Worm (Caenorhabditis elegans) whole organism, young adult: Measurements from ENCODE around the gene ZK1307.1.

Source experiments
- B0336.3 ChIP-seq: fragments of 200-800 bp; sonication (Bioruptor generic); IDR thresholded peaks from 2 replicates; pipeline ENCODE4 v1.3.6; 2022; ENCODE audit warnings: missing genetic modification characterization, missing compliant biosample characterization
- D2030.7 ChIP-seq: fragments of 200-800 bp; sonication (Bioruptor generic); IDR thresholded peaks from 2 replicates; pipeline ENCODE4 v1.3.6; 2022; ENCODE audit warnings: missing genetic modification reagents, missing genetic modification characterization, missing compliant biosample characterization
- F37B4.10 ChIP-seq: fragments of 200-800 bp; sonication (Bioruptor generic); IDR thresholded peaks from 2 replicates; pipeline ENCODE4 v1.3.6; 2022; ENCODE audit warnings: missing genetic modification characterization, missing compliant biosample characterization
- F57A8.1 ChIP-seq: fragments of 200-800 bp; sonication (Bioruptor generic); optimal IDR thresholded peaks from 2 replicates; lab custom pipeline; 2018; ENCODE audit warnings: mild to moderate bottlenecking, missing genetic modification characterization, moderate library complexity, missing compliant biosample characterization
- F57C9.4 ChIP-seq: sonication (generic microtip); optimal IDR thresholded peaks from 2 replicates; lab custom pipeline; 2017; ENCODE audit warnings: mild to moderate bottlenecking, missing genetic modification characterization, missing compliant biosample characterization
- K12H6.12 ChIP-seq: fragments of 200-800 bp; sonication (Bioruptor generic); optimal IDR thresholded peaks from 2 replicates; lab custom pipeline; 2018; ENCODE audit warnings: mild to moderate bottlenecking, missing genetic modification characterization, missing compliant biosample characterization
- Y79H2A.3 ChIP-seq: fragments of 200-800 bp; sonication (Bioruptor generic); conservative IDR thresholded peaks from 2 replicates; pipeline ENCODE4 v1.3.6; 2022; ENCODE audit warnings: missing genetic modification reagents, missing genetic modification characterization, missing compliant biosample characterization
- akir-1 ChIP-seq: fragments of 200-800 bp; sonication (Bioruptor generic); optimal IDR thresholded peaks from 2 replicates; lab custom pipeline; 2018; ENCODE audit warnings: mild to moderate bottlenecking, missing genetic modification characterization, moderate library complexity, missing compliant biosample characterization
- aptf-2 ChIP-seq: fragments of 200-800 bp; sonication (Bioruptor generic); conservative IDR thresholded peaks from 2 replicates; pipeline ENCODE4 v1.3.6; 2022; ENCODE audit warnings: missing genetic modification reagents, missing genetic modification characterization, missing compliant biosample characterization
- bed-2 ChIP-seq: fragments of 200-800 bp; sonication (Bioruptor generic); IDR thresholded peaks from 2 replicates; pipeline ENCODE4 v1.3.6; 2022; ENCODE audit warnings: missing genetic modification reagents, missing genetic modification characterization, missing compliant biosample characterization
- ceh-40 ChIP-seq: fragments of 200-800 bp; sonication (Bioruptor generic); IDR thresholded peaks from 2 replicates; pipeline ENCODE4 v1.3.6; 2022; ENCODE audit warnings: missing genetic modification characterization, missing compliant biosample characterization
- ceh-79 ChIP-seq: sonication (generic microtip); optimal IDR thresholded peaks from 2 replicates; lab custom pipeline; 2017; ENCODE audit warnings: mild to moderate bottlenecking, missing genetic modification characterization, missing compliant biosample characterization
- chd-7 ChIP-seq: sonication (generic microtip); optimal IDR thresholded peaks from 2 replicates; lab custom pipeline; 2016; ENCODE audit warnings: mild to moderate bottlenecking, missing genetic modification characterization, moderate library complexity, missing compliant biosample characterization
- dpl-1 ChIP-seq: fragments of 150-350 bp; optimal IDR thresholded peaks from 2 replicates; lab custom pipeline; 2014; ENCODE audit warnings: missing biosample characterization, missing genetic modification reagents, missing genetic modification characterization
- egl-44 ChIP-seq: fragments of 200-800 bp; sonication (Bioruptor generic); IDR thresholded peaks from 2 replicates; pipeline ENCODE4 v1.3.6; 2022; ENCODE audit warnings: missing genetic modification reagents, missing genetic modification characterization, missing compliant biosample characterization
- ets-4 ChIP-seq: fragments of 200-800 bp; sonication (Bioruptor generic); optimal IDR thresholded peaks from 2 replicates; lab custom pipeline; 2018; ENCODE audit warnings: mild to moderate bottlenecking, missing genetic modification characterization, missing compliant biosample characterization
- fkh-3 ChIP-seq: sonication (generic microtip); optimal IDR thresholded peaks from 2 replicates; lab custom pipeline; 2016; ENCODE audit warnings: mild to moderate bottlenecking, missing genetic modification characterization, missing compliant biosample characterization
- hmg-1.2 ChIP-seq: fragments of 200-800 bp; sonication (Bioruptor generic); IDR thresholded peaks from 2 replicates; pipeline ENCODE4 v1.3.6; 2022; ENCODE audit warnings: missing genetic modification reagents, missing genetic modification characterization, missing compliant biosample characterization
- hmg-20 ChIP-seq: fragments of 200-800 bp; sonication (Bioruptor generic); IDR thresholded peaks from 2 replicates; pipeline ENCODE4 v1.3.6; 2022; ENCODE audit warnings: missing genetic modification reagents, missing genetic modification characterization, missing compliant biosample characterization
- lag-1 ChIP-seq: fragments of 200-800 bp; sonication (Bioruptor generic); IDR thresholded peaks from 2 replicates; pipeline ENCODE4 v1.3.6; 2022; ENCODE audit warnings: missing genetic modification reagents, missing genetic modification characterization, missing compliant biosample characterization
- let-607 ChIP-seq, 2 experiments: fragments of 200-800 bp in 1 of 2; sonication (Bioruptor generic) in 1 of 2; sonication (generic microtip) in 1 of 2; optimal IDR thresholded peaks; 2 replicates each; lab custom pipeline; 2016 to 2018; ENCODE audit warnings: mild to moderate bottlenecking in 2 of 2, missing compliant biosample characterization in 2 of 2, missing genetic modification characterization in 2 of 2, moderate library complexity in 2 of 2, missing genotype in 1 of 2
- lin-40 ChIP-seq: sonication (generic microtip); optimal IDR thresholded peaks from 2 replicates; lab custom pipeline; 2016; ENCODE audit warnings: missing genetic modification characterization, mild to moderate bottlenecking, missing compliant biosample characterization, missing genotype, missing genetic modification reagents
- lin-54 ChIP-seq: fragments of 200-800 bp; sonication (Bioruptor generic); optimal IDR thresholded peaks from 2 replicates; lab custom pipeline; 2018; ENCODE audit warnings: mild to moderate bottlenecking, missing genetic modification characterization, missing compliant biosample characterization
- lir-1 ChIP-seq: fragments of 200-800 bp; sonication (Bioruptor generic); conservative IDR thresholded peaks from 2 replicates; pipeline ENCODE4 v1.3.6; 2022; ENCODE audit warnings: missing genetic modification reagents, missing genetic modification characterization, missing compliant biosample characterization
- lsy-27 ChIP-seq: sonication (generic microtip); optimal IDR thresholded peaks from 2 replicates; lab custom pipeline; 2017; ENCODE audit warnings: missing genetic modification characterization, mild to moderate bottlenecking, missing compliant biosample characterization, antibody characterized with exemption, missing genotype, borderline replicate concordance; ENCODE audit not compliant: insufficient read depth
- madf-6 ChIP-seq: fragments of 200-800 bp; sonication (Bioruptor generic); IDR thresholded peaks from 2 replicates; pipeline ENCODE4 v1.3.6; 2022; ENCODE audit warnings: missing genetic modification reagents, missing genetic modification characterization, missing compliant biosample characterization
- nfya-1 ChIP-seq: sonication (generic microtip); optimal IDR thresholded peaks from 2 replicates; lab custom pipeline; 2017; ENCODE audit warnings: antibody characterized with exemption, missing compliant biosample characterization, missing genetic modification characterization, borderline replicate concordance; ENCODE audit not compliant: insufficient read depth
- nfya-2 ChIP-seq: fragments of 200-800 bp; sonication (Bioruptor generic); IDR thresholded peaks from 2 replicates; pipeline ENCODE4 v1.3.6; 2022; ENCODE audit warnings: missing genetic modification reagents, missing genetic modification characterization, missing compliant biosample characterization
- nfyb-1 ChIP-seq: fragments of 200-800 bp; sonication (Bioruptor generic); IDR thresholded peaks from 2 replicates; pipeline ENCODE4 v1.3.6; 2022; ENCODE audit warnings: missing genetic modification reagents, missing genetic modification characterization, missing compliant biosample characterization
- nhr-179 ChIP-seq: sonication (generic microtip); optimal IDR thresholded peaks from 2 replicates; lab custom pipeline; 2016; ENCODE audit warnings: mild to moderate bottlenecking, missing genetic modification characterization, missing compliant biosample characterization
- nhr-80 ChIP-seq: sonication (generic microtip); optimal IDR thresholded peaks from 2 replicates; lab custom pipeline; 2016; ENCODE audit warnings: missing genetic modification characterization, missing compliant biosample characterization
- repo-1 ChIP-seq: sonication (generic microtip); optimal IDR thresholded peaks from 2 replicates; lab custom pipeline; 2017; ENCODE audit warnings: mild to moderate bottlenecking, missing genetic modification characterization, missing compliant biosample characterization
- sptf-2 ChIP-seq: fragments of 200-800 bp; sonication (Bioruptor generic); optimal IDR thresholded peaks from 2 replicates; lab custom pipeline; 2018; ENCODE audit warnings: mild to moderate bottlenecking, missing genetic modification characterization, missing compliant biosample characterization
- tlf-1 ChIP-seq: fragments of 200-800 bp; sonication (Bioruptor generic); optimal IDR thresholded peaks from 2 replicates; lab custom pipeline; 2018; ENCODE audit warnings: mild to moderate bottlenecking, missing genetic modification characterization, missing compliant biosample characterization
- unc-62 ChIP-seq: fragments of 150-350 bp; optimal IDR thresholded peaks from 2 replicates; lab custom pipeline; 2014; ENCODE audit warnings: missing biosample characterization, missing genetic modification reagents, missing genetic modification characterization
- zfh-2 ChIP-seq: fragments of 200-800 bp; sonication (Bioruptor generic); conservative IDR thresholded peaks from 2 replicates; pipeline ENCODE4 v1.3.6; 2022; ENCODE audit warnings: missing genetic modification reagents, missing genetic modification characterization, missing compliant biosample characterization
- ztf-28 ChIP-seq: fragments of 200-800 bp; sonication (Bioruptor generic); IDR thresholded peaks from 2 replicates; pipeline ENCODE4 v1.3.6; 2022; ENCODE audit warnings: missing genetic modification reagents, missing genetic modification characterization, missing compliant biosample characterization

Gene ZK1307.1

DNA sequence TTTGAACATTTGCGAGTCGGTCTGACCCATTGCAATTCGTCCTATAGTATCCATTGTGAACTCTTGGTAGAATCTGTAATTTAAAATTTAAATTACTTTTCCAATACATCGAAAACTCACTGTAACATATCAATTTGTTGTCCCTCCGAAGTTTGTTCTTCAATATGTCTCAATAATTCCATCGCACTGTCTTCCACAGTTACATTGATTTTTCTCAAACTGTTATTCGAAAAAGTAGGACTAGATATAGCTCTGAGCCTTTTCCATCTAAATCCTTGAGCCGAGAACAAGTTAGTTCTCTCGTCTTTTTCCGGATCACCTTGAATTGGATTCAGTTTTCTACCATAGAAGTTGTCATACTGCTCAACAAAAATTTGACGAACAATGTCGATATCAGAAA lies 6.8 kb upstream of the ZK1307.1 start:
- no peak for TF ChIP-seq unc-62 (GFP tag; lab: Kevin White, UChicago)
- TF ChIP-seq ztf-28 (GFP tag; lab: Robert Waterston, UW): no peak
- no peak for TF ChIP-seq lag-1 (GFP tag; lab: Robert Waterston, UW)
- no peak for TF ChIP-seq bed-2 (GFP tag; lab: Robert Waterston, UW)
- no peak for TF ChIP-seq hmg-1.2
- TF ChIP-seq akir-1 (GFP tag; lab: Kevin White, UChicago): no peak
- TF ChIP-seq dpl-1 (GFP tag; lab: Kevin White, UChicago): no peak
- no peak for TF ChIP-seq lsy-27 (tag; lab: Kevin White, UChicago)
- TF ChIP-seq aptf-2: no peak
- no peak for TF ChIP-seq nfya-2 (GFP tag; lab: Robert Waterston, UW)
- no peak for TF ChIP-seq lin-40 (tag; lab: Kevin White, UChicago)
- TF ChIP-seq Y79H2A.3 (GFP tag; lab: Robert Waterston, UW): no peak
- TF ChIP-seq fkh-3 (tag; lab: Kevin White, UChicago): no peak
- no peak for TF ChIP-seq B0336.3 (GFP tag; lab: Robert Waterston, UW)
- TF ChIP-seq chd-7 (tag; lab: Kevin White, UChicago): no peak
- TF ChIP-seq nhr-179 (tag; lab: Kevin White, UChicago): no peak
- no peak for TF ChIP-seq hmg-20 (GFP tag; lab: Robert Waterston, UW)

DNA sequence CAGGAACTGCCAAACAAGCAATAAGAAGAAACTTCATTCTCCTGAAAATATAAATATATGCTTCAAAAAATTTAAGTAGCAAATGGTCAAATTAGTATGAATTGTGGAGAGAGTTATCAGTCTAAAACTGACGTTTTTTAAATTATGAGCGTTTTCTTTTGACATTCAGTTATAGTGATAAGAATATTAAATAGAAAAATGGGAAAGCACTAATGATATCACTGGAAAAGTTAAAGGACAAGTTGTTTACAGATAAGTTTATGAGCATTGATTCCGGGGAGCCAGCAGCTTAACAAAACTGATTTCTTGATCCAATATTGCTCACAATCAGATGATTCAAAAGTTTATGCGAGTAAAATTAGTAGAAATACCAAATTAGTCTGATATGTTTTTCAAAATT lies 5.0 kb upstream of the ZK1307.1 start, which contains the start of gene ZK1320.3:
TSS of gene ZK1320.3 (minus strand) at position 41 of the 400 bp plus-strand sequence.
- TF ChIP-seq lir-1 (no peak), nhr-80 (tag; lab: Kevin White, UChicago) (peak; percentile 56)

DNA sequence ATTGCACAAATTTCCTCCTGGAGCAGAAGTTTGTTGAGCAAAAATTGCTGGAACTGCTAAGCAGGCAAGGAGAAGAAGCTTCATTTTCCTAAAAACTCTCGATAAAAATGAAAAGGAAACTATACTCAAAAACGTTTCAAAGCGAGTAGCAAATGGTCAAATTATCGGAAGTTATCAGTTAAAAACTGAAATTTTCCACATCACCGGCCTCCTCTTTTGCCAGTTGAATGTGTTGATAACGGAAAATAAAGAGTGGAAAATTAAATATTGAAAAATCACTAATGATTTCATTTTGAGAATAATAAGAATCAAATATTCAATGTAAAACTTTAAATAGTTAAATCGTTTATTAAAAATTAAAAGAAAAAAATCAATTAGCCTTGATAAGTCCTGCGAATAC lies 3.5 kb upstream of the ZK1307.1 start, which contains the start of gene ZK1320.2:
TSS of gene ZK1320.2 (minus strand) at position 88 of the 400 bp plus-strand sequence.
- TF ChIP-seq let-607 (tag; optimal IDR thresholded peaks at IDR 0.05; lab: Kevin White, UChicago) (peak in 1 of 2 experiments; percentile 7), lag-1 (GFP tag; lab: Robert Waterston, UW) (no peak), nhr-80 (tag; lab: Kevin White, UChicago) (peak; percentile 48)

DNA sequence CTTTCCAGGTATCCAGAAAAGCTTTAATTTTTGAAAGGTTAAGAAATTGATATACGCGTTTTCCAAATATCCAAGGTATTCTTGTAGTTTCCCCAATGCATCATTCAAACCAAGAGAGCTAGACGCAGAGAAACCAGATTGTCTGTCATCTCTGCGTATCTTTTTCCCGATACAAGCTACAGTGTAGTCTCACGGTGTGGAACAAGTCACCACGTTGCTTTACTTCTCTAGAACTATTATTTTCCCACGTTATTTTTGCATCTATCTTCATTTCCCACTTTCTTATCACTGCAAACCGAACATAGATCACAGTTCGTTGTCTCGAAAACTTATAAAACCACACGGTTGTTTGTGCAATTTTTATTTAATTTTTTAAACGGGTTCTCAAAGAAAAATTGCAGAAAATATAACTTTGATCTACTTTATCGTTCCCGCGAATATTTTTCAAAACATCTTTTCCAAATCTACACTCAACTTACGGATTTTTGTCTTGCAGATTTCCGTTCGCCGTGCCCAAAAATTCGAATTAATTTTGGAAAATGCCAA lies 903 bp upstream of the ZK1307.1 start, which contains the start of gene gstk-1:
TSS of gene gstk-1 (plus strand) at position 496 of the 546 bp plus-strand sequence.
- peak; percentile 26; the same call in 1 of the 2 replicates for TF ChIP-seq hmg-1.2
- peak; percentile 17 for TF ChIP-seq lin-40 (tag; lab: Kevin White, UChicago)
- TF ChIP-seq nhr-80 (tag; lab: Kevin White, UChicago): peak; percentile 53
- TF ChIP-seq zfh-2 (GFP tag; lab: Robert Waterston, UW): no peak

DNA sequence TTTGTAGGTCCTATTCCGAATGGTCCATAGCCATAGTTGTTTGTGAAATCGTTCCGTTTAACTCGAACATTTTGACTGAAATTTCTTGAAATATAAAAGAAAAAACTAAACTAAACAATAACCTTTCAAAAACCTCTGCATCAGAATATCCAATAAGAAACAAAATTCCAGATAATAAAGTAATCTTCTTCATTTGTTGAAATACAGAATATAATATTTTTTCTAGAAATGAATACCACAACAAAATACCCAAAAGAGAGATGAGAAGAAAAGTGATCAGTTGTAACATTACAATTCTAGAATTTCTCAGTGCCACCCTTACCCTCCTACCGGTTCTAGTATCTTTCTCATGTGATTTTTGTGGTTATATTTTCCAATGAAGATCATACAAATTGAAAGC lies 1.7 kb downstream of the ZK1307.1 start, which contains the start of gene ZK1307.2:
TSS of gene ZK1307.2 (minus strand) at position 274 of the 400 bp plus-strand sequence.
- TF ChIP-seq ceh-79 (tag; lab: Kevin White, UChicago): no peak
- TF ChIP-seq D2030.7 (GFP tag; lab: Robert Waterston, UW): no peak
- TF ChIP-seq, all 124 proteins: peak for 0

DNA sequence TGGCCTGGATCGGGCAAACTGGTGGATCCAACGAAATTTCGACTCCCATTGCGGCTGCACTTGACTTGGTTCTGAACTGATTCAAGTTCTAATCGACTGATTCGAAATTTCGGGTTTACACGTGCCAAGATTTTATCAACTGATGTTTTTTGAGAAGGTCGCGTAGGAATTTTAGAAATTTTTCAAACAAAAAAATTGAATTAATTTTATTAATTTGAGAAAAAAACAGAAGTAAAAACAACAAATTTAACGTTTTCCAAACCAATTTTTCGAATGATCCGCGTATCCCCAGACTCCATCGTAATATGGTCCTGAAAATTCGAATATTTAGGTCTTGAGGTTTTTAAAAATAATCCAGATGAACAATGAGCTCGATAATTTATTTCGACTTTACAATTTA lies 2.5 kb downstream of the ZK1307.1 start, which contains the start of gene ZK1307.3:
TSS of gene ZK1307.3 (minus strand) at position 101 of the 400 bp plus-strand sequence.
- no peak for TF ChIP-seq nhr-80 (tag; lab: Kevin White, UChicago)
- TF ChIP-seq lin-54: no peak
- TF ChIP-seq nfyb-1 (GFP tag; lab: Robert Waterston, UW): no peak
- TF ChIP-seq madf-6 (GFP tag; lab: Robert Waterston, UW): no peak
- TF ChIP-seq repo-1: no peak
- no peak for TF ChIP-seq lsy-27 (tag; lab: Kevin White, UChicago)
- no peak for TF ChIP-seq nfya-1 (tag; lab: Kevin White, UChicago)
- TF ChIP-seq F37B4.10: no peak
- no peak for TF ChIP-seq egl-44 (GFP tag; lab: Robert Waterston, UW)
- no peak for TF ChIP-seq ceh-40 (GFP tag; lab: Robert Waterston, UW)
- no peak for TF ChIP-seq F57A8.1 (GFP tag; lab: Kevin White, UChicago)
- TF ChIP-seq tlf-1 (GFP tag; lab: Kevin White, UChicago): no peak
- TF ChIP-seq ets-4 (GFP tag; lab: Kevin White, UChicago): no peak
- no peak for TF ChIP-seq hmg-1.2
- no peak for TF ChIP-seq F57C9.4 (tag; lab: Kevin White, UChicago)
- TF ChIP-seq K12H6.12 (tag; lab: Kevin White, UChicago): no peak
- no peak for TF ChIP-seq sptf-2 (GFP tag; lab: Kevin White, UChicago)
